Worm (Caenorhabditis elegans) whole organism, late embryonic: ENCODE measurements around the gene mrpl-37.

ENCODE experiments used
- ceh-31 ChIP-seq: sonication (generic microtip); optimal IDR thresholded peaks from 2 replicates; lab custom pipeline; 2016; ENCODE audit warnings: missing genetic modification characterization, missing compliant biosample characterization
- ceh-34 ChIP-seq: sonication (generic microtip); optimal IDR thresholded peaks from 2 replicates; lab custom pipeline; 2016; ENCODE audit warnings: mild to moderate bottlenecking, missing genetic modification characterization, missing compliant biosample characterization
- gmeb-2 ChIP-seq: sonication (generic microtip); optimal IDR thresholded peaks from 2 replicates; lab custom pipeline; 2016; ENCODE audit warnings: missing genetic modification characterization, inconsistent platforms, missing compliant biosample characterization
- hlh-13 ChIP-seq: fragments of 200-800 bp; sonication (Bioruptor generic); optimal IDR thresholded peaks from 2 replicates; lab custom pipeline; 2018; ENCODE audit warnings: mild to moderate bottlenecking, missing genetic modification characterization, missing compliant biosample characterization
- hlh-30 ChIP-seq: sonication (generic microtip); optimal IDR thresholded peaks from 2 replicates; lab custom pipeline; 2017; ENCODE audit warnings: antibody characterized with exemption, missing genetic modification characterization, missing compliant biosample characterization; ENCODE audit not compliant: insufficient read depth
- hlh-6 ChIP-seq: sonication (generic microtip); optimal IDR thresholded peaks from 2 replicates; lab custom pipeline; 2016; ENCODE audit warnings: missing genotype, missing genetic modification characterization, missing compliant biosample characterization
- lim-6 ChIP-seq: sonication (generic microtip); optimal IDR thresholded peaks from 2 replicates; lab custom pipeline; 2016; ENCODE audit warnings: missing genetic modification characterization, missing compliant biosample characterization
- pax-1 ChIP-seq: fragments of 150-350 bp; optimal IDR thresholded peaks from 2 replicates; lab custom pipeline; 2014; ENCODE audit warnings: missing biosample characterization, missing genetic modification characterization
- sox-4 ChIP-seq: sonication (generic microtip); optimal IDR thresholded peaks from 2 replicates; lab custom pipeline; 2017; ENCODE audit warnings: mild to moderate bottlenecking, missing genetic modification characterization, inconsistent platforms, missing compliant biosample characterization
- tbx-2 ChIP-seq: sonication (generic microtip); optimal IDR thresholded peaks from 2 replicates; lab custom pipeline; 2016; ENCODE audit warnings: missing genetic modification characterization, missing compliant biosample characterization

- TF ChIP-seq gmeb-2 (tag; lab: Kevin White, UChicago) = no peak
- TF ChIP-seq pax-1 (tag; lab: Kevin White, UChicago) = no peak
- TF ChIP-seq lim-6 (tag; lab: Kevin White, UChicago) = no peak
- no peak for TF ChIP-seq sox-4 (tag; lab: Kevin White, UChicago)
- TF ChIP-seq ceh-31 = no peak
- TF ChIP-seq hlh-6 (tag; lab: Kevin White, UChicago) = no peak
- no peak for TF ChIP-seq hlh-30 (tag; lab: Kevin White, UChicago)
- TF ChIP-seq ceh-34 = no peak
- no peak for TF ChIP-seq tbx-2 (tag; lab: Kevin White, UChicago)
- no peak for TF ChIP-seq hlh-13 (GFP tag; lab: Kevin White, UChicago)
Observed at ce11 chrII:13560553-13560952, 14.3 kb downstream of the mrpl-37 start.
